Worm (Caenorhabditis elegans) whole organism, late embryonic: Measurements from ENCODE around the gene moc-1.
A peak's percentile ranks its signal among the peaks of the same experiment; 100 is the strongest.

Experiments
- C08G9.2 ChIP-seq: sonication (generic microtip); optimal IDR thresholded peaks from 2 replicates; lab custom pipeline; 2016; ENCODE audit warnings: mild to moderate bottlenecking, missing genetic modification characterization, moderate library complexity, missing compliant biosample characterization
- C38D4.7 ChIP-seq: fragments of 200-800 bp; sonication (Bioruptor generic); optimal IDR thresholded peaks from 2 replicates; lab custom pipeline; 2018; ENCODE audit warnings: mild to moderate bottlenecking, missing genetic modification characterization, moderate library complexity, missing compliant biosample characterization
- F13H6.1 ChIP-seq: sonication (generic microtip); optimal IDR thresholded peaks from 2 replicates; lab custom pipeline; 2016; ENCODE audit warnings: missing genetic modification characterization, missing compliant biosample characterization
- K02D7.2 ChIP-seq: sonication (generic microtip); optimal IDR thresholded peaks from 2 replicates; lab custom pipeline; 2017; ENCODE audit warnings: mild to moderate bottlenecking, missing genetic modification characterization, missing compliant biosample characterization
- T23F11.4 ChIP-seq: fragments of 200-800 bp; sonication (Bioruptor generic); optimal IDR thresholded peaks from 2 replicates; lab custom pipeline; 2018; ENCODE audit warnings: mild to moderate bottlenecking, missing genetic modification characterization, missing compliant biosample characterization
- ahr-1 ChIP-seq: sonication (generic microtip); optimal IDR thresholded peaks from 2 replicates; lab custom pipeline; 2016; ENCODE audit warnings: missing genetic modification characterization, missing compliant biosample characterization
- ceh-18 ChIP-seq: sonication (generic microtip); optimal IDR thresholded peaks from 2 replicates; lab custom pipeline; 2016; ENCODE audit warnings: missing genetic modification characterization, missing compliant biosample characterization
- ceh-19 ChIP-seq: fragments of 200-800 bp; sonication (Bioruptor generic); optimal IDR thresholded peaks from 2 replicates; lab custom pipeline; 2018; ENCODE audit warnings: mild to moderate bottlenecking, missing genetic modification characterization, missing compliant biosample characterization
- ceh-2 ChIP-seq: sonication (generic microtip); optimal IDR thresholded peaks from 2 replicates; lab custom pipeline; 2016; ENCODE audit warnings: missing genotype, missing genetic modification characterization, missing compliant biosample characterization
- ceh-22 ChIP-seq: sonication (generic microtip); optimal IDR thresholded peaks from 2 replicates; lab custom pipeline; 2017; ENCODE audit warnings: missing biosample characterization, missing genetic modification characterization
- ceh-30 ChIP-seq: fragments of 150-350 bp; optimal IDR thresholded peaks from 2 replicates; lab custom pipeline; 2014; ENCODE audit warnings: missing biosample characterization, missing genetic modification characterization
- ceh-31 ChIP-seq: sonication (generic microtip); optimal IDR thresholded peaks from 2 replicates; lab custom pipeline; 2016; ENCODE audit warnings: missing genetic modification characterization, missing compliant biosample characterization
- ceh-34 ChIP-seq: sonication (generic microtip); optimal IDR thresholded peaks from 2 replicates; lab custom pipeline; 2016; ENCODE audit warnings: mild to moderate bottlenecking, missing genetic modification characterization, missing compliant biosample characterization
- ceh-45 ChIP-seq: fragments of 200-800 bp; sonication (Bioruptor generic); IDR thresholded peaks from 2 replicates; pipeline ENCODE4 v1.3.6; 2022; ENCODE audit warnings: missing genetic modification reagents, missing genetic modification characterization, missing compliant biosample characterization
- dve-1 ChIP-seq: sonication (generic microtip); optimal IDR thresholded peaks from 2 replicates; lab custom pipeline; 2017; ENCODE audit warnings: antibody characterized with exemption, mild to moderate bottlenecking, missing genetic modification characterization, missing compliant biosample characterization
- elt-2 ChIP-seq: sonication (generic microtip); optimal IDR thresholded peaks from 2 replicates; lab custom pipeline; 2016; ENCODE audit warnings: missing genetic modification reagents, missing genetic modification characterization, missing compliant biosample characterization
- elt-4 ChIP-seq: sonication (generic microtip); optimal IDR thresholded peaks from 2 replicates; lab custom pipeline; 2016; ENCODE audit warnings: missing genetic modification characterization, missing compliant biosample characterization
- ets-4 ChIP-seq: sonication (generic microtip); optimal IDR thresholded peaks from 2 replicates; lab custom pipeline; 2016; ENCODE audit warnings: missing genetic modification characterization, missing compliant biosample characterization
- fax-1 ChIP-seq: sonication (generic microtip); optimal IDR thresholded peaks from 2 replicates; lab custom pipeline; 2016; ENCODE audit warnings: missing genotype, missing genetic modification characterization, missing compliant biosample characterization
- gmeb-2 ChIP-seq: sonication (generic microtip); optimal IDR thresholded peaks from 2 replicates; lab custom pipeline; 2016; ENCODE audit warnings: missing genetic modification characterization, inconsistent platforms, missing compliant biosample characterization
- hlh-13 ChIP-seq: fragments of 200-800 bp; sonication (Bioruptor generic); optimal IDR thresholded peaks from 2 replicates; lab custom pipeline; 2018; ENCODE audit warnings: mild to moderate bottlenecking, missing genetic modification characterization, missing compliant biosample characterization
- hlh-30 ChIP-seq: sonication (generic microtip); optimal IDR thresholded peaks from 2 replicates; lab custom pipeline; 2017; ENCODE audit warnings: antibody characterized with exemption, missing genetic modification characterization, missing compliant biosample characterization; ENCODE audit not compliant: insufficient read depth
- hlh-8 ChIP-seq: sonication (generic microtip); optimal IDR thresholded peaks from 2 replicates; lab custom pipeline; 2016; ENCODE audit warnings: missing genotype, missing genetic modification characterization, missing compliant biosample characterization
- lim-6 ChIP-seq: sonication (generic microtip); optimal IDR thresholded peaks from 2 replicates; lab custom pipeline; 2016; ENCODE audit warnings: missing genetic modification characterization, missing compliant biosample characterization
- lin-11 ChIP-seq: fragments of 200-800 bp; sonication (Bioruptor generic); optimal IDR thresholded peaks from 2 replicates; lab custom pipeline; 2018; ENCODE audit warnings: mild to moderate bottlenecking, missing genetic modification characterization, missing compliant biosample characterization
- mec-3 ChIP-seq: sonication (generic microtip); optimal IDR thresholded peaks from 2 replicates; lab custom pipeline; 2016; ENCODE audit warnings: borderline replicate concordance, missing genetic modification characterization, missing compliant biosample characterization
- nhr-232 ChIP-seq: sonication (generic microtip); optimal IDR thresholded peaks from 2 replicates; lab custom pipeline; 2016; ENCODE audit warnings: missing genetic modification characterization, missing compliant biosample characterization
- odd-2 ChIP-seq: sonication (generic microtip); optimal IDR thresholded peaks from 2 replicates; lab custom pipeline; 2017; ENCODE audit warnings: antibody characterized with exemption, mild to moderate bottlenecking, missing genetic modification characterization, missing compliant biosample characterization
- pag-3 ChIP-seq: sonication (generic microtip); optimal IDR thresholded peaks from 2 replicates; lab custom pipeline; 2016; ENCODE audit warnings: missing compliant biosample characterization, missing genetic modification characterization, borderline replicate concordance
- pat-9 ChIP-seq: fragments of 200-800 bp; sonication (Bioruptor generic); optimal IDR thresholded peaks from 2 replicates; lab custom pipeline; 2018; ENCODE audit warnings: mild to moderate bottlenecking, missing genetic modification characterization, moderate library complexity, missing compliant biosample characterization
- pha-2 ChIP-seq: sonication (generic microtip); optimal IDR thresholded peaks from 2 replicates; lab custom pipeline; 2017; ENCODE audit warnings: mild to moderate bottlenecking, missing genetic modification characterization, missing compliant biosample characterization
- pqm-1 ChIP-seq: sonication (generic microtip); optimal IDR thresholded peaks from 2 replicates; lab custom pipeline; 2016; ENCODE audit warnings: missing genetic modification characterization, missing compliant biosample characterization
- rnt-1 ChIP-seq: sonication (generic microtip); optimal IDR thresholded peaks from 2 replicates; lab custom pipeline; 2016; ENCODE audit warnings: missing genetic modification characterization, missing compliant biosample characterization
- sox-2 ChIP-seq: fragments of 200-800 bp; sonication (Bioruptor generic); IDR thresholded peaks from 2 replicates; pipeline ENCODE4 v1.3.6; 2022; ENCODE audit warnings: missing genetic modification reagents, missing genetic modification characterization, missing compliant biosample characterization
- tbx-2 ChIP-seq: sonication (generic microtip); optimal IDR thresholded peaks from 2 replicates; lab custom pipeline; 2016; ENCODE audit warnings: missing genetic modification characterization, missing compliant biosample characterization
- ttx-3 ChIP-seq: sonication (generic microtip); optimal IDR thresholded peaks from 2 replicates; lab custom pipeline; 2016; ENCODE audit warnings: missing genetic modification reagents, missing genetic modification characterization, missing compliant biosample characterization
- unc-3 ChIP-seq, 2 experiments: fragments of 200-800 bp in 1 of 2; sonication (Bioruptor generic) in 1 of 2; sonication (generic microtip) in 1 of 2; conservative IDR thresholded peaks in 1 of 2; optimal IDR thresholded peaks in 1 of 2; 2 replicates each; pipeline versions ENCODE4 v1.3.6 to Lab custom; 2016 to 2022; ENCODE audit warnings: missing compliant biosample characterization in 2 of 2, missing genetic modification characterization in 2 of 2, missing genetic modification reagents in 1 of 2
- unc-55 ChIP-seq: sonication (generic microtip); optimal IDR thresholded peaks from 2 replicates; lab custom pipeline; 2017; ENCODE audit warnings: missing biosample characterization, missing genetic modification reagents, missing genetic modification characterization
- zip-5 ChIP-seq: sonication (generic microtip); optimal IDR thresholded peaks from 2 replicates; lab custom pipeline; 2016; ENCODE audit warnings: missing genetic modification characterization, missing compliant biosample characterization
- ztf-16 ChIP-seq: sonication (generic microtip); optimal IDR thresholded peaks from 2 replicates; lab custom pipeline; 2017; ENCODE audit warnings: missing genetic modification characterization, missing compliant biosample characterization

Gene moc-1

DNA sequence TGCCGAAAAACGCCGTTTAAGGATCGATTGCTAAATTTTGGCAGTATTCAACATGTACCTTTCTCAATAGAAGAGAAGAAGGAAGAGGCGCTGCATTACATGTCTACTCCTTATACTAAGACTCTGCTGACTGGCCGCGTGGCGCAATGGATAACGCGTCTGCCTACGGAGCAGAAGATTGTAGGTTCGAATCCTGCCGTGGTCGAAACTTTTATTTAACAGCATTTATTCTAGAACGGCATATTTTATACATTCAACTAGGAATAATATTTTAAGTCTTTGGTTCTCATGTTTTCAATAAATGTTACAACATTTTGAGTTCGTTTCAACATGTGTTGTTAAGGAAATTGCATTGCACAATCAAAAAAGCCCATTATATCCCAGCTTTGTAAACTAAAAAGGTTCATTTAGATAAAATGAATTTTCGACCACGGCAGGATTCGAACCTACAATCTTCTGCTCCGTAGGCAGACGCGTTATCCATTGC, 5.8 kb downstream of the moc-1 start (continued):
- TF ChIP-seq K02D7.2 (tag; lab: Kevin White, UChicago): peak; percentile 23
- TF ChIP-seq unc-3 (GFP tag; conservative IDR thresholded peaks at IDR 0.05; lab: Robert Waterston, UW): peak; percentile 77
- TF ChIP-seq unc-3 (tag; optimal IDR thresholded peaks at IDR 0.05; lab: Kevin White, UChicago): peak; percentile 21
- TF ChIP-seq ceh-18: peak; percentile 28
- peak; percentile 57 for TF ChIP-seq ceh-31 (tag; lab: Kevin White, UChicago)
- TF ChIP-seq lin-11 (tag; lab: Kevin White, UChicago): peak; percentile 59
- TF ChIP-seq pat-9 (tag; lab: Kevin White, UChicago): peak; percentile 65
- TF ChIP-seq F13H6.1 (tag; lab: Kevin White, UChicago): peak; percentile 42
- TF ChIP-seq elt-2 (tag; lab: Kevin White, UChicago): peak; percentile 78
- TF ChIP-seq gmeb-2 (tag; lab: Kevin White, UChicago): peak; percentile 78
- peak; percentile 61 for TF ChIP-seq ceh-34
- peak; percentile 36 for TF ChIP-seq C38D4.7 (GFP tag; lab: Kevin White, UChicago)

DNA sequence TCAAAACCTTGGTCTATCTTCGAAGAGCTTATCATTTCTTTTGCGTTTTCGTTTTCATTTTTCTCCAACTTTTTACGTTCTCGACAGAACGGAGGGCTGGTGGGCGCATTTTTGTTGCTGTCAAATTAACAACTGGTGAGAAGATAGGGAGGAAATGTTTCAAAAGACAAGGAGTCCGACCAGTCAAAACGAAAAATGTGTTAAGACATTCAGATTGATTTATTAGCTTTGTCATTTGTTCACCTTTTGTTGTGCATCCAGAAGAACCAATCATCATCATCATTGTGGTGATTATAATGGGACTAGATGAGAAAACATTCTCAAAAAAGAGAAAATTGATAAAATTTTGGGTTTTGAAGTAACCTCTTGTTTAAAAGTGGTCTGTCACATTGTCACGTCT, 8.3 kb downstream of the moc-1 start:
- no peak for TF ChIP-seq tbx-2 (tag; lab: Kevin White, UChicago)
- peak; percentile 45 for TF ChIP-seq unc-55 (GFP tag; lab: Kevin White, UChicago)

DNA sequence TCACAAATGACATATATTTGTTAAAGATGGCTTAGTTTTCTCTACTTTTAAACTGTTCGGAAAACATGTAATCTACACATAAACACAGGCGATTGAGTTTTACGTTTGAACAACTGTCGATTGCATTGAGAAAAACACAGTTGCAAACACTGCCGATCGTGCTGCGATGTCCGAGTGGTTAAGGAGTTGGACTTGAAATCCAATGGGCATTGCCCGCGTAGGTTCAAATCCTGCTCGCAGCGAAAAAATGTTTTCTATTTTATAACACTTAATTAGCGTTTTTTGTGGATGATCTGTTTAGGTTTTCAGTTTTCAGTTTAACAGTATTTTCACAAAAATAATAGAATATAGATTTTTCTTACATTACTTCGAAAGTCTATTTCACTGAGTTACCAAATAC, 14.1 kb downstream of the moc-1 start:
- TF ChIP-seq ceh-19 (GFP tag; lab: Kevin White, UChicago) (no peak), dve-1 (peak; percentile 30), ttx-3 (tag; lab: Kevin White, UChicago) (no peak)

DNA sequence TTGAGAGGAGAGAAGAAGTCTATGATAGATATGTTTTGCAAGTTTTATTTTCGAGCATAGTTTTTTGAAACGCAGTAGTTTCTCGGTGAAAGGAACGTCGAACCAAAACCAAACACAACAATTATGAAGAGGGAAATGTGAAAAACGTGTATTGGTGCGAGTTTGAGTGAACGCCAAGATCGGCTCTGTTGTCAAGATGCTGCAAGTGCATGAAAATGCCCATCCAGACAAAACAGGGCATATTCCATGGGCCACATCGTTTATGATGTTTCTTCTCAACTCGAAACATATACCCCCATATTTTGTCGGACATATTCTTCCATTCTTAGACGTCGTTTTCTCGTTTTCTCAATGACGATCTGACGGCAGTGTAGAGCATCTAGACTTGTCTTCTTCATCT, 15.4 kb downstream of the moc-1 start:
- TF ChIP-seq T23F11.4 (GFP tag; lab: Kevin White, UChicago) (no peak), tbx-2 (tag; lab: Kevin White, UChicago) (no peak), ztf-16 (no peak), dve-1 (no peak), hlh-30 (tag; lab: Kevin White, UChicago) (no peak), ceh-22 (tag; lab: Kevin White, UChicago) (no peak), rnt-1 (tag; lab: Kevin White, UChicago) (no peak), hlh-8 (tag; lab: Kevin White, UChicago) (no peak), hlh-13 (GFP tag; lab: Kevin White, UChicago) (no peak)
- TF ChIP-seq, all 69 proteins: peak for 0

DNA sequence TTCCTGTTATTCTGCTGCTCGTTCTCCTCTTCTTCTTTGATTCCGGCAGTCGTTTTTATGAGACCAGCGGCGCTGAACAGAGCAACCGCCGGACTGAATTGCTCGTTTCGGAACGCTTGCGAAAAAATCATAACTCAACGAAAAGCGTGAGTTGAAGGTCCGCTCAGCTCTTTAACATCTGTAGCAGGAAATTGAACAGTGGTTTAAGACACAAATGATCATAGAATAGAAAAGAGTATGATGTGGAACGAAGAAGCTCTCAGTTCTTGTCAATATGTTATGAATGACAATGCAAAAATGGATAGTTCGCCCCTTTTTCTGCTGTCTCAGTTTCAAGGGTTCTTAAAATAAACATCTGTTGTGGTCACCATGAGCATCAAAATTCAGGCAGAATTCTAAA, 24.7 kb downstream of the moc-1 start:
- TF ChIP-seq pha-2 (tag; lab: Kevin White, UChicago): no peak
- TF ChIP-seq T23F11.4 (GFP tag; lab: Kevin White, UChicago): no peak
- TF ChIP-seq pqm-1 (tag; lab: Kevin White, UChicago): no peak
- TF ChIP-seq K02D7.2 (tag; lab: Kevin White, UChicago): no peak
- TF ChIP-seq mec-3: no peak
- TF ChIP-seq odd-2 (tag; lab: Kevin White, UChicago): no peak
- TF ChIP-seq ahr-1 (tag; lab: Kevin White, UChicago): no peak
- no peak for TF ChIP-seq C08G9.2 (tag; lab: Kevin White, UChicago)
- no peak for TF ChIP-seq zip-5 (tag; lab: Kevin White, UChicago)
- TF ChIP-seq lim-6: no peak
- TF ChIP-seq, all 69 proteins: peak for 0

DNA sequence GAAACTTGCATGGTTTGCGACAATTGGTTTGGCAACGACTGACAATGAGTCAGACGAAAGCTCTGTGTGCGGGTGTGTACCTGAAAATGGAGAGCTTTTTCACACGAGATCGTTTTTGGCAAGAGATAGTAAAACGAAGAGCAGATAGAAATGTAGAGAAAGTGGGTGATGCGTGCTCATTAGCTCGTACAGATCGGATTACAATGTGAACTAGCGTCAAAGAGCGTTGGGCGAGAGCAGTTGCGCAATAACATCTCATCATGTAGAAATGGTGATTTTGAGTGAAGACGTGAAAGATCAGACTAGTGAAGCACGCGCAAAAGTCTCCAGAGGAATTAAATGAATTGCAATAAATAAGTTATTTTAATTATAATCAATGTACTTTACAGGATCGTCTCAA, 43.3 kb downstream of the moc-1 start, which contains the start of gene flp-2:
Gene flp-2 (minus strand): TSS at position 101 of the 400 bp plus-strand sequence.
- TF ChIP-seq fax-1: no peak
- no peak for TF ChIP-seq unc-55 (GFP tag; lab: Kevin White, UChicago)
- TF ChIP-seq ahr-1 (tag; lab: Kevin White, UChicago): no peak
- TF ChIP-seq ceh-2 (tag; lab: Kevin White, UChicago): no peak
- no peak for TF ChIP-seq hlh-30 (tag; lab: Kevin White, UChicago)
- no peak for TF ChIP-seq lim-6
- TF ChIP-seq sox-2: no peak
- TF ChIP-seq C08G9.2 (tag; lab: Kevin White, UChicago): no peak
- no peak for TF ChIP-seq ets-4 (tag; lab: Kevin White, UChicago)
- TF ChIP-seq nhr-232 (tag; lab: Kevin White, UChicago): no peak
- no peak for TF ChIP-seq elt-4 (tag; lab: Kevin White, UChicago)
- TF ChIP-seq pag-3 (tag; lab: Kevin White, UChicago): no peak
- no peak for TF ChIP-seq ceh-45 (GFP tag; lab: Robert Waterston, UW)
- TF ChIP-seq ceh-30 (tag; lab: Kevin White, UChicago): no peak
- TF ChIP-seq, all 69 proteins: peak for 0
